Worm (Caenorhabditis elegans) whole organism, early embryonic: Measurements from ENCODE around the gene srv-25.

Source experiments
- B0310.2 ChIP-seq: sonication (generic microtip); optimal IDR thresholded peaks from 2 replicates; lab custom pipeline; 2016; ENCODE audit warnings: mild to moderate bottlenecking, missing genetic modification characterization, missing compliant biosample characterization
- aly-1 ChIP-seq: sonication (generic microtip); optimal IDR thresholded peaks from 2 replicates; lab custom pipeline; 2016; ENCODE audit warnings: missing genetic modification characterization, missing compliant biosample characterization
- ama-1 ChIP-seq: fragments of 150-350 bp; optimal IDR thresholded peaks from 2 replicates; lab custom pipeline; 2014
- hnd-1 ChIP-seq: sonication (generic microtip); optimal IDR thresholded peaks from 2 replicates; lab custom pipeline; 2016; ENCODE audit warnings: missing genetic modification characterization, missing compliant biosample characterization
- pes-1 ChIP-seq: fragments of 200-800 bp; sonication (Bioruptor generic); IDR thresholded peaks from 2 replicates; pipeline ENCODE4 v1.3.6; 2022; ENCODE audit warnings: missing genetic modification reagents, missing genetic modification characterization, missing compliant biosample characterization
- scrt-1 ChIP-seq: fragments of 200-800 bp; sonication (Bioruptor generic); IDR thresholded peaks from 2 replicates; pipeline ENCODE4 v1.3.6; 2022; ENCODE audit warnings: missing genetic modification characterization, missing compliant biosample characterization
- tbx-11 ChIP-seq: fragments of 200-800 bp; sonication (Bioruptor generic); IDR thresholded peaks from 2 replicates; pipeline ENCODE4 v1.3.6; 2022; ENCODE audit warnings: missing genetic modification characterization, missing compliant biosample characterization
- tbx-37 ChIP-seq: fragments of 200-800 bp; sonication (Bioruptor generic); conservative IDR thresholded peaks from 2 replicates; pipeline ENCODE4 v1.3.6; 2022; ENCODE audit warnings: missing genetic modification reagents, missing genetic modification characterization, missing compliant biosample characterization
- tra-4 ChIP-seq: sonication (generic microtip); optimal IDR thresholded peaks from 2 replicates; lab custom pipeline; 2017; ENCODE audit warnings: missing genetic modification characterization, missing compliant biosample characterization

- TF ChIP-seq ama-1 = no peak
- no peak for TF ChIP-seq tra-4
- TF ChIP-seq B0310.2 (tag; lab: Kevin White, UChicago) = no peak
- no peak for TF ChIP-seq tbx-37 (GFP tag; lab: Robert Waterston, UW)
- no peak for TF ChIP-seq tbx-11 (GFP tag; lab: Robert Waterston, UW)
- TF ChIP-seq scrt-1 (GFP tag; lab: Robert Waterston, UW) = no peak
- no peak for TF ChIP-seq aly-1 (tag; lab: Kevin White, UChicago)
- TF ChIP-seq pes-1 (GFP tag; lab: Robert Waterston, UW) = no peak
- no peak for TF ChIP-seq hnd-1 (tag; lab: Kevin White, UChicago)
These were observed 27.8 kb downstream of the srv-25 start, which contains the start of the genes aat-4 and T13A10.1 for ce11 chrIV:6275671-6276209.
